Worm (Caenorhabditis elegans) whole organism, young adult: ENCODE results near the gene F54C8.7.
"Not testable (repeated sequence)": the region's sequence is repeated elsewhere in the genome, so short reads cannot be mapped to it uniquely, and the experiment has no call there.

Source experiments
- B0261.1 ChIP-seq: sonication (generic microtip); optimal IDR thresholded peaks from 2 replicates; lab custom pipeline; 2016; ENCODE audit warnings: mild to moderate bottlenecking, missing genetic modification characterization, moderate library complexity, missing compliant biosample characterization
- C06A6.2 ChIP-seq: fragments of 200-800 bp; sonication (Bioruptor generic); conservative IDR thresholded peaks from 2 replicates; pipeline ENCODE4 v1.3.6; 2022; ENCODE audit warnings: missing genetic modification characterization, missing compliant biosample characterization
- aptf-2 ChIP-seq: fragments of 200-800 bp; sonication (Bioruptor generic); conservative IDR thresholded peaks from 2 replicates; pipeline ENCODE4 v1.3.6; 2022; ENCODE audit warnings: missing genetic modification reagents, missing genetic modification characterization, missing compliant biosample characterization
- attf-3 ChIP-seq: fragments of 200-800 bp; sonication (Bioruptor generic); conservative IDR thresholded peaks from 2 replicates; pipeline ENCODE4 v1.3.6; 2022; ENCODE audit warnings: missing genetic modification reagents, missing genetic modification characterization, missing compliant biosample characterization
- ekl-4 ChIP-seq: fragments of 200-800 bp; sonication (Bioruptor generic); IDR thresholded peaks from 2 replicates; pipeline ENCODE4 v1.3.6; 2022; ENCODE audit warnings: missing genetic modification reagents, missing genetic modification characterization, missing compliant biosample characterization
- lin-26 ChIP-seq: fragments of 200-800 bp; sonication (Bioruptor generic); IDR thresholded peaks from 2 replicates; pipeline ENCODE4 v1.3.6; 2022; ENCODE audit warnings: missing genetic modification reagents, missing genetic modification characterization, missing compliant biosample characterization
- lin-54 ChIP-seq: fragments of 200-800 bp; sonication (Bioruptor generic); optimal IDR thresholded peaks from 2 replicates; lab custom pipeline; 2018; ENCODE audit warnings: mild to moderate bottlenecking, missing genetic modification characterization, missing compliant biosample characterization
- pha-4 ChIP-seq: fragments of 150-350 bp; sonication (generic microtip); optimal IDR thresholded peaks from 2 replicates; lab custom pipeline; 2014; ENCODE audit warnings: missing biosample characterization, missing genetic modification reagents, missing genetic modification characterization
- snpc-4 ChIP-seq, 5 experiments: fragments of 150-350 bp in 1 of 5; sonication (generic microtip) in 4 of 5; optimal IDR thresholded peaks; 2 replicates each; lab custom pipeline; 2014 to 2018; ENCODE audit warnings: missing genetic modification characterization in 5 of 5, missing biosample characterization in 3 of 5, antibody characterized with exemption in 2 of 5, mild to moderate bottlenecking in 2 of 5, missing compliant biosample characterization in 2 of 5, missing genotype in 2 of 5, moderate library complexity in 2 of 5, missing genetic modification reagents in 1 of 5
- unc-62 ChIP-seq: fragments of 150-350 bp; optimal IDR thresholded peaks from 2 replicates; lab custom pipeline; 2014; ENCODE audit warnings: missing biosample characterization, missing genetic modification reagents, missing genetic modification characterization
- zim-3 ChIP-seq: sonication (generic microtip); optimal IDR thresholded peaks from 2 replicates; lab custom pipeline; 2017; ENCODE audit warnings: mild to moderate bottlenecking, missing genetic modification characterization, moderate library complexity, missing compliant biosample characterization
- ztf-3 ChIP-seq: fragments of 200-800 bp; sonication (Bioruptor generic); optimal IDR thresholded peaks from 2 replicates; lab custom pipeline; 2018; ENCODE audit warnings: mild to moderate bottlenecking, missing genetic modification characterization, missing compliant biosample characterization

DNA sequence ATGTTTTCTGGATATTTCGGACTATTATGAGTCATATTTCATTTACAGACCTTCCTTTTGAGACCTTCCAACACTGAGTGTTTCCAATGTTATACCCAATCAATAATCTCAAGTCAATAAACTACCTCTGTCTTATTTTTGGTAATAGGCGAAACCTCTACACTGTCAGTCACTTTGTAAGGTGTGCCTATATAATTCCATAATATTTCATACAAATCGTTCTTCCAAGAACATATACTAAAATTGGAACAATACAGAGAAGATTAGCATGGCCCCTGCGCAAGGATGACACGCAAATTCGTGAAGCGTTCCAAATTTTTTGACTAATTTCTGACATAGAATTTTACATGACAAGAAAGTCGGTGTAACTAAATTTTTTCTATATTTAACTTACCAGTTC lies 4.5 kb downstream of the F54C8.7 start:
- not testable (repeated sequence) for TF ChIP-seq zim-3 (tag; lab: Kevin White, UChicago); aptf-2 (GFP tag; lab: Robert Waterston, UW); lin-54; lin-26; unc-62; snpc-4 (GFP tag; optimal IDR thresholded peaks at IDR 0.05; lab: Kevin White, UChicago); B0261.1 (tag; lab: Kevin White, UChicago); attf-3 (GFP tag; lab: Robert Waterston, UW); C06A6.2; ekl-4; pha-4 (tag; lab: Kevin White, UChicago); ztf-3
- peak in 2 of 4 experiments; percentile 81 to 86 for TF ChIP-seq snpc-4 (tag; optimal IDR thresholded peaks at IDR 0.05; lab: Kevin White, UChicago)
